Worm (Caenorhabditis elegans) whole organism, mixed stage, embryonic: ENCODE results near the gene T04B2.3.

Experiments used
- M03D4.4 ChIP-seq: sonication (generic microtip); optimal IDR thresholded peaks from 2 replicates; lab custom pipeline; 2017; ENCODE audit warnings: mild to moderate bottlenecking, missing genetic modification characterization, missing compliant biosample characterization
- bed-3 ChIP-seq: fragments of 200-800 bp; sonication (Bioruptor generic); optimal IDR thresholded peaks from 3 replicates; lab custom pipeline; 2018; ENCODE audit warnings: mild to moderate bottlenecking, missing genetic modification characterization, moderate library complexity, missing compliant biosample characterization
- blmp-1 ChIP-seq: fragments of 150-350 bp; optimal IDR thresholded peaks from 2 replicates; lab custom pipeline; 2014; ENCODE audit warnings: missing biosample characterization, missing genetic modification characterization
- ceh-39 ChIP-seq: fragments of 150-350 bp; optimal IDR thresholded peaks from 2 replicates; lab custom pipeline; 2014; ENCODE audit warnings: missing biosample characterization, missing genetic modification characterization
- ceh-83 ChIP-seq: fragments of 200-800 bp; sonication (Bioruptor generic); optimal IDR thresholded peaks from 2 replicates; lab custom pipeline; 2018; ENCODE audit warnings: mild to moderate bottlenecking, missing genetic modification characterization, missing compliant biosample characterization
- ces-1 ChIP-seq: fragments of 150-350 bp; optimal IDR thresholded peaks from 2 replicates; lab custom pipeline; 2014; ENCODE audit warnings: missing biosample characterization, missing genetic modification reagents, missing genetic modification characterization
- cnd-1 ChIP-seq: fragments of 200-800 bp; sonication (Bioruptor generic); optimal IDR thresholded peaks from 2 replicates; lab custom pipeline; 2018; ENCODE audit warnings: mild to moderate bottlenecking, missing genetic modification characterization, missing compliant biosample characterization
- elt-1 ChIP-seq: sonication (generic microtip); optimal IDR thresholded peaks from 2 replicates; lab custom pipeline; 2017; ENCODE audit warnings: missing genetic modification characterization, mild to moderate bottlenecking, missing compliant biosample characterization, antibody characterized with exemption, moderate library complexity, borderline replicate concordance; ENCODE audit not compliant: insufficient read depth
- elt-3 ChIP-seq: fragments of 150-350 bp; optimal IDR thresholded peaks from 2 replicates; lab custom pipeline; 2014; ENCODE audit warnings: missing biosample characterization, missing genetic modification characterization
- flh-1 ChIP-seq: fragments of 200-800 bp; sonication (Bioruptor generic); optimal IDR thresholded peaks from 2 replicates; lab custom pipeline; 2018; ENCODE audit warnings: mild to moderate bottlenecking, missing genetic modification characterization, moderate library complexity, missing compliant biosample characterization
- hlh-1 ChIP-seq: fragments of 150-350 bp; optimal IDR thresholded peaks from 2 replicates; lab custom pipeline; 2014; ENCODE audit warnings: missing biosample characterization, missing genetic modification reagents, missing genetic modification characterization
- lin-13 ChIP-seq: fragments of 150-350 bp; optimal IDR thresholded peaks from 2 replicates; lab custom pipeline; 2014; ENCODE audit warnings: missing biosample characterization, missing genetic modification characterization
- lin-32 ChIP-seq: fragments of 200-800 bp; sonication (Bioruptor generic); optimal IDR thresholded peaks from 2 replicates; lab custom pipeline; 2018; ENCODE audit warnings: mild to moderate bottlenecking, missing genetic modification characterization, missing compliant biosample characterization
- lsy-2 ChIP-seq: fragments of 150-350 bp; optimal IDR thresholded peaks from 2 replicates; lab custom pipeline; 2014; ENCODE audit warnings: missing biosample characterization, missing genetic modification characterization
- mab-5 ChIP-seq: fragments of 150-350 bp; optimal IDR thresholded peaks from 2 replicates; lab custom pipeline; 2014; ENCODE audit warnings: missing biosample characterization, missing genetic modification characterization
- mep-1 ChIP-seq: fragments of 150-350 bp; optimal IDR thresholded peaks from 2 replicates; lab custom pipeline; 2017; ENCODE audit warnings: missing biosample characterization, missing genetic modification reagents, missing genetic modification characterization, inconsistent platforms
- mls-2 ChIP-seq: sonication (generic microtip); optimal IDR thresholded peaks from 2 replicates; lab custom pipeline; 2016; ENCODE audit warnings: mild to moderate bottlenecking, missing genetic modification characterization, moderate library complexity, missing compliant biosample characterization
- nhr-12 ChIP-seq: fragments of 150-350 bp; optimal IDR thresholded peaks from 2 replicates; lab custom pipeline; 2014; ENCODE audit warnings: missing biosample characterization, missing genetic modification characterization
- nhr-2 ChIP-seq: fragments of 150-350 bp; optimal IDR thresholded peaks from 2 replicates; lab custom pipeline; 2014; ENCODE audit warnings: missing biosample characterization, missing genetic modification characterization
- nhr-237 ChIP-seq: fragments of 150-350 bp; optimal IDR thresholded peaks from 2 replicates; lab custom pipeline; 2014; ENCODE audit warnings: missing biosample characterization, missing genetic modification characterization
- nhr-28 ChIP-seq: fragments of 150-350 bp; optimal IDR thresholded peaks from 2 replicates; lab custom pipeline; 2014; ENCODE audit warnings: missing biosample characterization, missing genetic modification characterization
- nhr-76 ChIP-seq: sonication (generic microtip); optimal IDR thresholded peaks from 2 replicates; lab custom pipeline; 2017; ENCODE audit warnings: missing biosample characterization, missing genetic modification characterization
- pha-4 ChIP-seq: fragments of 150-350 bp; optimal IDR thresholded peaks from 2 replicates; lab custom pipeline; 2018; ENCODE audit warnings: missing biosample characterization, missing genetic modification reagents, missing genetic modification characterization
- sem-2 ChIP-seq: fragments of 200-800 bp; sonication (Bioruptor generic); optimal IDR thresholded peaks from 2 replicates; lab custom pipeline; 2018; ENCODE audit warnings: mild to moderate bottlenecking, missing genetic modification characterization, missing compliant biosample characterization
- snpc-4 ChIP-seq: fragments of 150-350 bp; optimal IDR thresholded peaks from 2 replicates; lab custom pipeline; 2014; ENCODE audit warnings: missing biosample characterization, missing genetic modification characterization
- tbx-8 ChIP-seq: fragments of 200-800 bp; sonication (Bioruptor generic); optimal IDR thresholded peaks from 2 replicates; lab custom pipeline; 2018; ENCODE audit warnings: mild to moderate bottlenecking, missing genetic modification characterization, moderate library complexity, missing compliant biosample characterization
- unc-120 ChIP-seq: sonication (generic microtip); optimal IDR thresholded peaks from 2 replicates; lab custom pipeline; 2017; ENCODE audit warnings: missing genetic modification characterization, missing compliant biosample characterization; ENCODE audit not compliant: poor library complexity, severe bottlenecking
- unc-39 ChIP-seq: fragments of 150-350 bp; optimal IDR thresholded peaks from 2 replicates; lab custom pipeline; 2014; ENCODE audit warnings: missing biosample characterization, missing genetic modification characterization
- unc-62 ChIP-seq: fragments of 150-350 bp; optimal IDR thresholded peaks from 2 replicates; lab custom pipeline; 2014; ENCODE audit warnings: missing biosample characterization, missing genetic modification reagents, missing genetic modification characterization
- zip-8 ChIP-seq: fragments of 150-350 bp; optimal IDR thresholded peaks from 2 replicates; lab custom pipeline; 2014; ENCODE audit warnings: missing biosample characterization, missing genetic modification characterization
- ztf-11 ChIP-seq: fragments of 150-350 bp; optimal IDR thresholded peaks from 2 replicates; lab custom pipeline; 2014; ENCODE audit warnings: missing biosample characterization, missing genetic modification characterization

Gene T04B2.3

ce11 chrIV:10047108-10047507, at the start of gene T04B2.3:
TSS of gene T04B2.3 (plus strand) at chrIV:10047408.
- no peak for TF ChIP-seq lin-13 (tag; lab: Kevin White, UChicago)
- TF ChIP-seq flh-1 (GFP tag; lab: Kevin White, UChicago): no peak
- no peak for TF ChIP-seq bed-3 (GFP tag; lab: Kevin White, UChicago)
- no peak for TF ChIP-seq ces-1 (GFP tag; lab: Kevin White, UChicago)
- TF ChIP-seq ceh-39 (tag; lab: Kevin White, UChicago): no peak
- TF ChIP-seq elt-1 (tag; lab: Kevin White, UChicago): no peak
- TF ChIP-seq ztf-11 (tag; lab: Kevin White, UChicago): no peak
- TF ChIP-seq elt-3 (tag; lab: Kevin White, UChicago): no peak
- no peak for TF ChIP-seq mep-1 (tag; lab: Kevin White, UChicago)
- TF ChIP-seq cnd-1 (tag; lab: Kevin White, UChicago): no peak
- TF ChIP-seq hlh-1: no peak
- TF ChIP-seq nhr-28: no peak
- TF ChIP-seq unc-39: no peak
- TF ChIP-seq mab-5 (tag; lab: Kevin White, UChicago): no peak

ce11 chrIV:9998487-9999218, 48.6 kb upstream of the T04B2.3 start, which contains the start of gene pyp-1:
TSS of gene pyp-1 (minus strand) at chrIV:9998925.
- TF ChIP-seq sem-2 (GFP tag; lab: Kevin White, UChicago) (no peak), hlh-1 (no peak), lsy-2 (peak; percentile 54)

DNA sequence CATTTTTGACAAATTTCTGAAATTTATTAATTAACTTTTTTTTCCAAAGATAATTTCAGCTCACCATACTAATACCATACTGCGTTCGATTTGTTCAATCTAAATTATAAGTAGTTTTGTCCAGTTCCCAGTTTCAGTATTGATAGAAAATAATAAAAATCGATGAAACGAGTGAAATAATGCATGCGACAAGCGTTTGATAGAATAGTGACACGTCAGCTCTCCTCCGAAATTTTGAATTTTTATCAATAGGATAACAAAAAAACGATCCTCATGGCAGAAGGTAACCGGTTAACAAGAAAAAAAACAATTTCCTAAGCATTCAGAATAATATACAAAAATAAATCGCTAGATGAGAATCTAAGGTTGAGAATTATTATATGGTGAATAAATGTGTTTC, 45.5 kb upstream of the T04B2.3 start, which contains the start of gene C47E12.3:
Gene C47E12.3 (minus strand): TSS at position 101 of the 400 bp plus-strand sequence.
- TF ChIP-seq ceh-39 (tag; lab: Kevin White, UChicago) (no peak), unc-120 (tag; lab: Kevin White, UChicago) (no peak), elt-3 (tag; lab: Kevin White, UChicago) (no peak), tbx-8 (GFP tag; lab: Kevin White, UChicago) (no peak), cnd-1 (tag; lab: Kevin White, UChicago) (no peak), ztf-11 (tag; lab: Kevin White, UChicago) (no peak), lin-32 (GFP tag; lab: Kevin White, UChicago) (no peak), mep-1 (tag; lab: Kevin White, UChicago) (no peak), unc-39 (no peak), unc-62 (GFP tag; lab: Kevin White, UChicago) (no peak), nhr-76 (tag; lab: Kevin White, UChicago) (no peak), nhr-28 (no peak), lsy-2 (no peak), mls-2 (no peak), M03D4.4 (tag; lab: Kevin White, UChicago) (no peak), lin-13 (tag; lab: Kevin White, UChicago) (no peak), zip-8 (no peak), nhr-12 (tag; lab: Kevin White, UChicago) (no peak), snpc-4 (tag; lab: Kevin White, UChicago) (no peak)
- TF ChIP-seq, all 35 proteins: peak for 0

ce11 chrIV:10003372-10003771, 43.8 kb upstream of the T04B2.3 start, which contains the start of the genes C47E12.2 and sars-1:
TSS of gene C47E12.2 (minus strand) at chrIV:10003502.
TSS of gene sars-1 (plus strand) at chrIV:10003726.
- TF ChIP-seq lsy-2 (peak; percentile 90), unc-39 (no peak)
- TF ChIP-seq, all 35 proteins: peak for 1

DNA sequence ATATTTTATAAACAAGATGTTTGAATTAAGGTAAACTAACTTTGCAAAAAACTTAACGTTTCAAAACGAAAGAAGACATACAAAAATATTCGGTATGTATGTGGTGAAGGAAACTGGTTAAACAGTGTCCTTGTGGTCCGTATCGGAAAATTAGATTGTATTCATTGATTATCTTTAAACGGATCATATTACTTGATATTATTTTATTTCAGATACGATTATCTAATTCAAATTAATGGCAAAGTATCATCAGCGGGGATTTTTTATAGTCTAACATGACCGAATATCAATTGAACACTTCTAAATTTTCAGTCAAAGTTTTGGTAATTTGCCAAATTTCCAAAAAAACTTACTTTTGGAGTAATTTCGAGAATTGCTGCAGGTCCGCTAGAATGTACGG, 40.4 kb upstream of the T04B2.3 start, which contains the start of gene C47E12.13:
Gene C47E12.13 (minus strand): TSS at position 101 of the 400 bp plus-strand sequence.
- TF ChIP-seq hlh-1 (no peak), ces-1 (GFP tag; lab: Kevin White, UChicago) (no peak), snpc-4 (tag; lab: Kevin White, UChicago) (no peak), ceh-83 (GFP tag; lab: Kevin White, UChicago) (no peak)

DNA sequence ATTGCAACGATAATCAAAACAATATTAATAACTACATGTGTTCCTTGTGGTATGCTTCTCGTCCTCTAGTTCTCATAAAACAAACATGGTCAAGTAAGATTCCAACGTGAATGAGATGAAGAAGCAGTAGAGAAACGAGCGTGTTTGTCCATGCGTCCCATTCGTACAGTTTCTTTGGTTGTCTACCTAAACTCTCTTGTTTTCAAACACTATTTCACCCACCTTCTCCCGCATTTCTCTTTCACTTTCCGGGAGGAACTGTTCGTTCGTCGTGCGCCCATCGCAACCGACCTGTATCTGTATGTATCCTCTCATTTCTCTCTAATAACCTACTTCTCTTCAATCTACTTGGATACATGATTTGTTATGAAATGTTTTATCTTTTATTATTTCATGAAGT, 39.5 kb upstream of the T04B2.3 start:
- TF ChIP-seq ces-1 (GFP tag; lab: Kevin White, UChicago): no peak
- no peak for TF ChIP-seq M03D4.4 (tag; lab: Kevin White, UChicago)
- no peak for TF ChIP-seq unc-39
- no peak for TF ChIP-seq nhr-2 (tag; lab: Kevin White, UChicago)
- TF ChIP-seq nhr-28: no peak
- TF ChIP-seq blmp-1 (tag; lab: Kevin White, UChicago): peak; percentile 82
- TF ChIP-seq lsy-2: no peak
- peak; percentile 15 for TF ChIP-seq nhr-237 (tag; lab: Kevin White, UChicago)
- TF ChIP-seq lin-32 (GFP tag; lab: Kevin White, UChicago): no peak
- TF ChIP-seq pha-4 (tag; lab: Kevin White, UChicago): peak; percentile 57
- no peak for TF ChIP-seq cnd-1 (tag; lab: Kevin White, UChicago)
- TF ChIP-seq mep-1 (tag; lab: Kevin White, UChicago): no peak
- TF ChIP-seq elt-1 (tag; lab: Kevin White, UChicago): no peak
- TF ChIP-seq tbx-8 (GFP tag; lab: Kevin White, UChicago): no peak
